Worm (Caenorhabditis elegans) whole organism, late embryonic: Measurements from ENCODE around the gene rde-12.
A peak's percentile ranks its signal among the peaks of the same experiment; 100 is the strongest.

Experiments
- F13H6.1 ChIP-seq: sonication (generic microtip); optimal IDR thresholded peaks from 2 replicates; lab custom pipeline; 2016; ENCODE audit warnings: missing genetic modification characterization, missing compliant biosample characterization
- ama-1 ChIP-seq: fragments of 150-350 bp; optimal IDR thresholded peaks from 2 replicates; lab custom pipeline; 2014
- ceh-22 ChIP-seq: sonication (generic microtip); optimal IDR thresholded peaks from 2 replicates; lab custom pipeline; 2017; ENCODE audit warnings: missing biosample characterization, missing genetic modification characterization
- ceh-45 ChIP-seq: fragments of 200-800 bp; sonication (Bioruptor generic); IDR thresholded peaks from 2 replicates; pipeline ENCODE4 v1.3.6; 2022; ENCODE audit warnings: missing genetic modification reagents, missing genetic modification characterization, missing compliant biosample characterization
- ceh-48 ChIP-seq: sonication (generic microtip); optimal IDR thresholded peaks from 2 replicates; lab custom pipeline; 2016; ENCODE audit warnings: missing genetic modification characterization, inconsistent platforms, missing compliant biosample characterization
- hlh-15 ChIP-seq: sonication (generic microtip); optimal IDR thresholded peaks from 2 replicates; lab custom pipeline; 2016; ENCODE audit warnings: missing genetic modification characterization, missing compliant biosample characterization
- hlh-30 ChIP-seq: sonication (generic microtip); optimal IDR thresholded peaks from 2 replicates; lab custom pipeline; 2017; ENCODE audit warnings: antibody characterized with exemption, missing genetic modification characterization, missing compliant biosample characterization; ENCODE audit not compliant: insufficient read depth
- hlh-6 ChIP-seq: sonication (generic microtip); optimal IDR thresholded peaks from 2 replicates; lab custom pipeline; 2016; ENCODE audit warnings: missing genotype, missing genetic modification characterization, missing compliant biosample characterization
- lim-6 ChIP-seq: sonication (generic microtip); optimal IDR thresholded peaks from 2 replicates; lab custom pipeline; 2016; ENCODE audit warnings: missing genetic modification characterization, missing compliant biosample characterization
- lin-11 ChIP-seq: fragments of 200-800 bp; sonication (Bioruptor generic); optimal IDR thresholded peaks from 2 replicates; lab custom pipeline; 2018; ENCODE audit warnings: mild to moderate bottlenecking, missing genetic modification characterization, missing compliant biosample characterization
- nfya-1 ChIP-seq: sonication (generic microtip); optimal IDR thresholded peaks from 2 replicates; lab custom pipeline; 2017; ENCODE audit warnings: missing genetic modification characterization, mild to moderate bottlenecking, missing compliant biosample characterization, antibody characterized with exemption, moderate library complexity
- nhr-11 ChIP-seq: fragments of 150-350 bp; optimal IDR thresholded peaks from 2 replicates; lab custom pipeline; 2014; ENCODE audit warnings: missing biosample characterization, missing genetic modification characterization
- ref-2 ChIP-seq: sonication (generic microtip); optimal IDR thresholded peaks from 2 replicates; lab custom pipeline; 2016; ENCODE audit warnings: missing genetic modification characterization, missing compliant biosample characterization
- sdc-2 ChIP-seq: sonication (generic microtip); optimal IDR thresholded peaks from 2 replicates; lab custom pipeline; 2016; ENCODE audit warnings: missing genotype, missing genetic modification characterization, missing compliant biosample characterization

DNA sequence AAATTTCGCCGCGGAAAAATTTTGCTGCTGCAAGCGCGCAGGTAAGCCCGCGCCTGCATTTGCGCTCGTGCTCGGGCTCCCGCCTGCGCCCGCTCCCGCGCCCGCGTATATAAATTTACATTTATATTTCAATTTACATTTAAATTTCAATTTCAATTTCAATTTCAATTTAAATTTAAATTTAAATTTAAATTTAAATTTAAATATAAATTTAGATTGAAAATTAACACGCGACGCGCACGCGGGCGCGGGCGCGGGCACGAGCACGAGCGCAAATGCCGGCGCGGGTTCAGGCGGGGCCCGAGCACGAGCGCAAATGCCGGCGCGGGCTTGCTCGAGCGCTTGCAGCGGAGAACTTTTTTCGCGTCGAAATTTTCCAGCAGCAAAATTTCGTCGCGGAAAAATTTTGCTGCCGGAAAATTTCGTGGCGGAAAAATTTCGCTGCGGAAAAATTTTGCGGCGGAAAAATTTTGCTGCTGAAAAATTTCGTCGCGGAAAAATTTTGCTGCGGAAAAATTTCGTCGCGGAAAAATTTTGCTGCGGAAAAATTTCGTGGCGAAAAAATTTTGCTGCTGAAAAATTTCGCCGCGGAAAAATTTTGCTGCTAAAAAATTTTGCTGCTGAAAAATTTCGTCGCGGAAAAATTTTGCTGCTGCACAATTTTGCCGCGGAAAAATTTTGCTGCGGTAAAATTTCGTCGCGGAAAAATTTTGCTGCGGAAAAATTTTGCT lies 19.2 kb upstream of the rde-12 start:
- TF ChIP-seq lin-11 (tag; lab: Kevin White, UChicago), result no peak
- TF ChIP-seq ama-1 (lab: Kevin White, UChicago), result no peak
- TF ChIP-seq lim-6, result no peak
- TF ChIP-seq nhr-11 (tag; lab: Kevin White, UChicago), result no peak
- TF ChIP-seq F13H6.1 (tag; lab: Kevin White, UChicago), result no peak
- no peak for TF ChIP-seq hlh-6 (tag; lab: Kevin White, UChicago)
- TF ChIP-seq hlh-15 (tag; lab: Kevin White, UChicago), result no peak
- TF ChIP-seq nfya-1, result no peak
- TF ChIP-seq ceh-45 (GFP tag; lab: Robert Waterston, UW), result 0 out of 2 replicates have a peak, but pooled peaks have one; percentile 30
- TF ChIP-seq hlh-30, result no peak
- TF ChIP-seq ceh-22 (tag; lab: Kevin White, UChicago), result no peak
- TF ChIP-seq sdc-2 (tag; lab: Kevin White, UChicago), result no peak
- peak; percentile 1 for TF ChIP-seq ceh-48
- no peak for TF ChIP-seq ref-2 (tag; lab: Kevin White, UChicago)
